Worm (Caenorhabditis elegans) whole organism, mixed stage, embryonic: ENCODE measurements around the gene ctr-9.

Experiments
- cnd-1 ChIP-seq: fragments of 200-800 bp; sonication (Bioruptor generic); optimal IDR thresholded peaks from 2 replicates; lab custom pipeline; 2018; ENCODE audit warnings: mild to moderate bottlenecking, missing genetic modification characterization, missing compliant biosample characterization
- elt-1 ChIP-seq: sonication (generic microtip); optimal IDR thresholded peaks from 2 replicates; lab custom pipeline; 2017; ENCODE audit warnings: missing genetic modification characterization, mild to moderate bottlenecking, missing compliant biosample characterization, antibody characterized with exemption, moderate library complexity, borderline replicate concordance; ENCODE audit not compliant: insufficient read depth
- elt-3 ChIP-seq: fragments of 150-350 bp; optimal IDR thresholded peaks from 2 replicates; lab custom pipeline; 2014; ENCODE audit warnings: missing biosample characterization, missing genetic modification characterization
- flh-1 ChIP-seq: fragments of 200-800 bp; sonication (Bioruptor generic); optimal IDR thresholded peaks from 2 replicates; lab custom pipeline; 2018; ENCODE audit warnings: mild to moderate bottlenecking, missing genetic modification characterization, moderate library complexity, missing compliant biosample characterization
- hlh-1 ChIP-seq: fragments of 150-350 bp; optimal IDR thresholded peaks from 2 replicates; lab custom pipeline; 2014; ENCODE audit warnings: missing biosample characterization, missing genetic modification reagents, missing genetic modification characterization
- lsy-2 ChIP-seq: fragments of 150-350 bp; optimal IDR thresholded peaks from 2 replicates; lab custom pipeline; 2014; ENCODE audit warnings: missing biosample characterization, missing genetic modification characterization
- mls-2 ChIP-seq: sonication (generic microtip); optimal IDR thresholded peaks from 2 replicates; lab custom pipeline; 2016; ENCODE audit warnings: mild to moderate bottlenecking, missing genetic modification characterization, moderate library complexity, missing compliant biosample characterization
- nhr-237 ChIP-seq: fragments of 150-350 bp; optimal IDR thresholded peaks from 2 replicates; lab custom pipeline; 2014; ENCODE audit warnings: missing biosample characterization, missing genetic modification characterization
- nhr-76 ChIP-seq: sonication (generic microtip); optimal IDR thresholded peaks from 2 replicates; lab custom pipeline; 2017; ENCODE audit warnings: missing biosample characterization, missing genetic modification characterization
- pha-4 ChIP-seq: fragments of 150-350 bp; optimal IDR thresholded peaks from 2 replicates; lab custom pipeline; 2018; ENCODE audit warnings: missing biosample characterization, missing genetic modification reagents, missing genetic modification characterization
- unc-62 ChIP-seq: fragments of 150-350 bp; optimal IDR thresholded peaks from 2 replicates; lab custom pipeline; 2014; ENCODE audit warnings: missing biosample characterization, missing genetic modification reagents, missing genetic modification characterization

DNA sequence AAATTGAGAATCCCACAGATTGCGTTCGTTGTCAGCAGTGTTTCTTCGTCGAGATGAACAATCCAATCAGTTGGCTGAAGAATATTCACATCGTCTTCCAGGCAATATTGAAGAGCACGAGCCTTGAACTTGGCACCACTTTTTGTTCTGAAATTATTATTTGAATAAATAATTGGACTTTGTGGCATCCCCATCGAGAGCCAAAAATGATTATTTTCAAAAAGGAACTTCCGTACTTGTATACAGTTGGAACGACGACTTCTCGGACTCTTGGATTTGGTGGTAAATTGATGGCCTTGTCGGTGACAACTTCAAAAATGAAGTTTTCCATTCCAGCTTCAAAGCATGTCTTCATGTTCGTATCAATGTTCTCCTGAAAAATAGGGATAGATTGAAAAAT lies 19.2 kb upstream of the ctr-9 start:
- TF ChIP-seq unc-62: no peak
- TF ChIP-seq lsy-2 (tag; lab: Kevin White, UChicago): no peak
- TF ChIP-seq cnd-1 (tag; lab: Kevin White, UChicago): no peak
- no peak for TF ChIP-seq pha-4 (tag; lab: Kevin White, UChicago)
- no peak for TF ChIP-seq flh-1 (GFP tag; lab: Kevin White, UChicago)
- TF ChIP-seq mls-2 (tag; lab: Kevin White, UChicago): no peak
- no peak for TF ChIP-seq nhr-76 (tag; lab: Kevin White, UChicago)
- TF ChIP-seq elt-1: no peak
- TF ChIP-seq hlh-1 (tag; lab: Kevin White, UChicago): no peak
- TF ChIP-seq elt-3 (tag; lab: Kevin White, UChicago): no peak
- TF ChIP-seq nhr-237 (tag; lab: Kevin White, UChicago): no peak
